Fruit fly (Drosophila melanogaster): Measurements from ENCODE around the gene Ykt6.
A peak's percentile ranks its signal among the peaks of the same experiment; 100 is the strongest.

Ykt6 gene

dm6 chrX:7901153-7902038 lies 18.8 kb upstream of the Ykt6 start, which contains the start of the genes RpS6 and bys:
Gene RpS6, minus strand, starts transcription at chrX:7901331.
Gene bys, plus strand, starts transcription at chrX:7901880.
- TF ChIP-seq CG17801 (GFP tag; optimal IDR thresholded peaks at IDR 0.05; ENCODE audit: partially characterized antibody) = peak; percentile 78

dm6 chrX:7908239-7909068 lies 11.8 kb upstream of the Ykt6 start, which contains the start of the genes dpr14 and spidey:
Gene dpr14, minus strand, starts transcription at chrX:7908286.
Gene spidey, plus strand, starts transcription at chrX:7908931.
- peak; percentile 85 for TF ChIP-seq CG17801 (GFP tag; optimal IDR thresholded peaks at IDR 0.05; ENCODE audit: partially characterized antibody)

- TF ChIP-seq CG17801 (GFP tag; optimal IDR thresholded peaks at IDR 0.05; ENCODE audit: partially characterized antibody) = no peak
Observed at dm6 chrX:7909069-7909389, 11.2 kb upstream of the Ykt6 start.

dm6 chrX:7909482-7909881 lies 10.7 kb upstream of the Ykt6 start:
- no peak for TF ChIP-seq CG17801 (GFP tag; optimal IDR thresholded peaks at IDR 0.05; ENCODE audit: partially characterized antibody)

dm6 chrX:7911983-7912630 lies 8.1 kb upstream of the Ykt6 start, which contains the start of gene snz:
Gene snz, plus strand, starts transcription at chrX:7912089.
- TF ChIP-seq CG17801 (GFP tag; optimal IDR thresholded peaks at IDR 0.05; ENCODE audit: partially characterized antibody) = peak; percentile 43

DNA sequence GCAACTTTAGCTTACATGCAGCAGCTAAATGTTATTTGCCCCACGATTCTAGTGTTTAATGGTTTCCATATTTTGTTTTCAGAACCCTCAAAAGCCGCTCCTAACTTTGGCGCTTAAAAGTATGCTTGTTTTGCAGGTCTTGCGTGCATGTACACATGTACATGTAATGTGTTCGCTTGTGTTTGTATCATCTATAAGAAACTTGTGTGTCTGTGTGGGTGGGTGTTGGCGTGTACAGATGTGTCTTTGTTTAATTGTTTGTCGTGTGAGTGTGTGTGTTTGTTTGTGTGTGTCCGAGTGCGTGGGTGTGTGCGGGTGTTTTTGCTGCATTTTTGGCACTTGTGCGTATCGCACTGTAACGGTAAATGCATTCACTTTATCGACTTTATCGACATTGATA lies 2.9 kb downstream of the Ykt6 start:
- no peak for TF ChIP-seq CG17801 (GFP tag; optimal IDR thresholded peaks at IDR 0.05; ENCODE audit: partially characterized antibody)

- TF ChIP-seq CG17801 (GFP tag; optimal IDR thresholded peaks at IDR 0.05; ENCODE audit: partially characterized antibody) = no peak
Observed at dm6 chrX:7924913-7925312, 4.7 kb downstream of the Ykt6 start.

DNA sequence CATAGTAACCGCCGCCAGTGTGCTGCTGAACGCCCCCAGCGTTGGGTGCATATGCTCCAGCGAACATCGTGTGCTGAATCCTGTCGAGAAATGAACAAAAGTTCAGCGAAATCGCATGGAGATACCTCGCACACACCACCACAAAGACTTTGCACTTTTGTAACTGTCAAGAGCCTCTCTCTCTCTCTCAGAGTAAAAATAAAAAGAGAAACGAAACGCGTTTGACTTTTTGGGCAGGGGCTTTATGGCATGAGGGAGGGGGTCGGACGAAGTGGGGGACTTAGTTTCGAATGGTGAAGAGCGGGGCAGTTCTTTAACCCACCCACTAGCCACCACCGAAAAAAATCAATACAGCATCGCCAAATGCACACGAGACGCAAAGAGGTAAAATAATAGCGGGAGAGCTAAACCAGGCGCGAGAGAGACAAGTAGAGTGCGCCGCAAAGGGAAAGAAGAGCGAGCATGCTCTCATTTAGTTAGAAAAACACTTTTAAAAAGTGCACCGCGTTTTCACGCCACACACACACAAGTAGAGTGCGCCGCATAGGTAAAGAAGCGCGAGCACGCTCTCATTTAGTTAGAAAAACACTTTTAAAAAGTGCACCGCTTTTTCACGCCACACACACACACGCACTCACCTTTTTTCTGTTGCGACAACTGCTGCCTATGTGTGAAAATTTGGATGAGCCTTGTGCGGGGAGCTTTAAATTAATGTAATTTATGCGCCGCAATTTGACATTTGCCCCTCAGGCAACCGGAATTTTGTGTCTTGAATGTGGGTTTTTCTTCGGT lies 10.2 kb downstream of the Ykt6 start:
- no peak for TF ChIP-seq CG17801 (GFP tag; optimal IDR thresholded peaks at IDR 0.05; ENCODE audit: partially characterized antibody)

- no peak for TF ChIP-seq CG17801 (GFP tag; optimal IDR thresholded peaks at IDR 0.05; ENCODE audit: partially characterized antibody)
Observed at dm6 chrX:7931028-7931549, 10.9 kb downstream of the Ykt6 start, which contains the start of gene mahe. Gene mahe, minus strand, starts transcription at chrX:7931382.

- no peak for TF ChIP-seq CG17801 (GFP tag; optimal IDR thresholded peaks at IDR 0.05; ENCODE audit: partially characterized antibody)
Observed at dm6 chrX:7933210-7933915, 13.2 kb downstream of the Ykt6 start, which contains the start of the genes Dhdds and RpS14a. Gene Dhdds, minus strand, starts transcription at chrX:7933351. Gene RpS14a, plus strand, starts transcription at chrX:7933742.

DNA sequence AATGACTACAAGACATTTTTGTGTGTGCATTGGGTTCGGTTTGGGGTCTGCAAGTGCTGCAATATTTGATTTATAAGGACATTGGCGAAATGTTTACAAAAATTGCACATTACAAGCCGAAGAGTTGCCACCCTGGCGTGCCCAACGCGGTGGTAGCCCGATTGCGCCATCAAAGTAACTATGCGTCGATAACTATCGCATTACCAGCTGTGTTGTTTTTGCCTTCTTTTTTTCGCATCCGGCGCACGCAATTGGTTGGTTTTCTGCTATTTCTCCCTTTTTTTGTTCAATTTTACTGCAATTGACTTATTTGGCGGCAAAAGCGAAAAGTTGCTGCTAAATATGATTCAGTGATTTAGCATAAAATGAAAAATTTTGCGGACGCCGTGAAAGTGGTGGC lies 14.5 kb downstream of the Ykt6 start, which contains the start of gene RpS14b:
TSS of gene RpS14b (plus strand) at position 220 of the 400 bp plus-strand sequence.
- TF ChIP-seq CG17801 (GFP tag; optimal IDR thresholded peaks at IDR 0.05; ENCODE audit: partially characterized antibody) = peak; percentile 89

- TF ChIP-seq CG17801 (GFP tag; optimal IDR thresholded peaks at IDR 0.05; ENCODE audit: partially characterized antibody) = peak; percentile 48
Observed at dm6 chrX:7935798-7936572, 15.8 kb downstream of the Ykt6 start, which contains the start of gene Ubr3. Gene Ubr3, plus strand, starts transcription at chrX:7935896.

Data from ovary, adult (tissue).